Worm (Caenorhabditis elegans) whole organism, L3 larva: ENCODE measurements around the gene ubq-1.

Experiments
- R02D3.7 ChIP-seq: fragments of 150-350 bp; optimal IDR thresholded peaks from 2 replicates; lab custom pipeline; 2014; ENCODE audit warnings: missing biosample characterization, missing genetic modification characterization
- ama-1 ChIP-seq: fragments of 150-350 bp; optimal IDR thresholded peaks from 2 replicates; lab custom pipeline; 2018
- ceh-9 ChIP-seq: sonication (generic microtip); optimal IDR thresholded peaks from 2 replicates; lab custom pipeline; 2018; ENCODE audit warnings: missing biosample characterization, missing genetic modification characterization
- elt-3 ChIP-seq, 3 experiments: fragments of 150-350 bp in 1 of 3; sonication (generic microtip) in 2 of 3; optimal IDR thresholded peaks; 2 replicates in 2 of 3; 4 replicates in 1 of 3; lab custom pipeline; 2014 to 2017; ENCODE audit warnings: missing biosample characterization in 3 of 3, missing genetic modification characterization in 3 of 3
- fkh-10 ChIP-seq: sonication (generic microtip); optimal IDR thresholded peaks from 2 replicates; lab custom pipeline; 2017; ENCODE audit warnings: missing biosample characterization, missing genetic modification reagents, missing genetic modification characterization
- fos-1 ChIP-seq: fragments of 150-350 bp; optimal IDR thresholded peaks from 2 replicates; lab custom pipeline; 2014; ENCODE audit warnings: missing biosample characterization, missing genetic modification characterization
- mdl-1 ChIP-seq: fragments of 150-350 bp; optimal IDR thresholded peaks from 2 replicates; lab custom pipeline; 2014; ENCODE audit warnings: missing biosample characterization, missing genetic modification characterization
- mml-1 ChIP-seq: fragments of 150-350 bp; sonication (generic microtip); optimal IDR thresholded peaks from 3 replicates; lab custom pipeline; 2014; ENCODE audit warnings: missing biosample characterization, missing genetic modification characterization
- nhr-76 ChIP-seq: fragments of 150-350 bp; sonication (generic microtip); optimal IDR thresholded peaks from 5 replicates; lab custom pipeline; 2014; ENCODE audit warnings: missing biosample characterization, missing genetic modification characterization

ce11 chrIII:5950756-5951345 lies 10.8 kb downstream of the ubq-1 start:
- TF ChIP-seq elt-3 (tag; optimal IDR thresholded peaks at IDR 0.05; lab: Kevin White, UChicago), result no peak
- no peak for TF ChIP-seq nhr-76 (tag; lab: Kevin White, UChicago)
- no peak for TF ChIP-seq fos-1 (tag; lab: Kevin White, UChicago)
- no peak for TF ChIP-seq mml-1 (tag; lab: Kevin White, UChicago)
- TF ChIP-seq R02D3.7, result no peak
- no peak for TF ChIP-seq ceh-9 (tag; lab: Kevin White, UChicago)
- peak; percentile 44 for TF ChIP-seq ama-1 (lab: Kevin White, UChicago)
- no peak for TF ChIP-seq fkh-10
- no peak for TF ChIP-seq mdl-1 (tag; lab: Kevin White, UChicago)
